Fruit fly (Drosophila melanogaster) whole organism, embryonic: Measurements from ENCODE around the gene CG11368.

ENCODE experiments used
- CG12071 ChIP-seq: fragments of 200-800 bp; sonication (Bioruptor generic); optimal IDR thresholded peaks from 3 replicates; lab custom pipeline; 2018; ENCODE audit warnings: missing biosample characterization, mild to moderate bottlenecking, missing genetic modification characterization
- CG16779 ChIP-seq: fragments of 200-800 bp; sonication (Bioruptor generic); IDR thresholded peaks from 2 replicates; pipeline ENCODE4 v1.3.6; 2022; ENCODE audit warnings: missing biosample characterization, missing genetic modification characterization
- CG17612 ChIP-seq: fragments of 200-800 bp; sonication (Bioruptor generic); IDR thresholded peaks from 2 replicates; pipeline ENCODE4 v1.3.6; 2022; ENCODE audit warnings: missing biosample characterization, missing genetic modification characterization
- CG3847 ChIP-seq: fragments of 200-800 bp; sonication (Bioruptor generic); IDR thresholded peaks from 2 replicates; pipeline ENCODE4 v1.3.6; 2022; ENCODE audit warnings: missing biosample characterization, missing genetic modification characterization
- Dip3 ChIP-seq: fragments of 200-800 bp; sonication (Bioruptor generic); optimal IDR thresholded peaks from 3 replicates; lab custom pipeline; 2016; ENCODE audit warnings: missing biosample characterization, missing genetic modification characterization
- H2.0 ChIP-seq: fragments of 200-800 bp; sonication (Bioruptor generic); IDR thresholded peaks from 2 replicates; pipeline ENCODE4 v1.3.6; 2022; ENCODE audit warnings: missing biosample characterization, missing genetic modification characterization
- Mad ChIP-seq: fragments of 200-800 bp; sonication (Bioruptor generic); optimal IDR thresholded peaks from 2 replicates; lab custom pipeline; 2016; ENCODE audit warnings: missing biosample characterization, missing genetic modification characterization
- Sox102F ChIP-seq: fragments of 200-800 bp; sonication (Bioruptor generic); optimal IDR thresholded peaks from 2 replicates; lab custom pipeline; 2018; ENCODE audit warnings: missing biosample characterization, mild to moderate bottlenecking, missing genetic modification characterization, moderate library complexity
- hkb ChIP-seq, 2 experiments: fragments of 200-800 bp in 1 of 2; fragments of >200 bp in 1 of 2; sonication (Bioruptor generic) in 1 of 2; IDR thresholded peaks in 1 of 2; optimal IDR thresholded peaks in 1 of 2; 2 replicates each; pipeline versions ENCODE4 v1.3.6 to Lab custom; 2017 to 2022; ENCODE audit warnings: missing biosample characterization in 1 of 2, missing genetic modification characterization in 1 of 2
- pzg ChIP-seq: fragments of 200-800 bp; sonication (Bioruptor generic); optimal IDR thresholded peaks from 3 replicates; lab custom pipeline; 2018; ENCODE audit warnings: missing biosample characterization, mild to moderate bottlenecking, missing genetic modification characterization, moderate library complexity
- schlank ChIP-seq: fragments of 200-800 bp; sonication (Bioruptor generic); optimal IDR thresholded peaks from 2 replicates; lab custom pipeline; 2018; ENCODE audit warnings: missing biosample characterization, mild to moderate bottlenecking, missing genetic modification characterization
- vvl ChIP-seq: fragments of 200-800 bp; sonication (Bioruptor generic); IDR thresholded peaks from 2 replicates; pipeline ENCODE4 v1.3.6; 2022; ENCODE audit warnings: missing biosample characterization, missing genetic modification characterization

DNA sequence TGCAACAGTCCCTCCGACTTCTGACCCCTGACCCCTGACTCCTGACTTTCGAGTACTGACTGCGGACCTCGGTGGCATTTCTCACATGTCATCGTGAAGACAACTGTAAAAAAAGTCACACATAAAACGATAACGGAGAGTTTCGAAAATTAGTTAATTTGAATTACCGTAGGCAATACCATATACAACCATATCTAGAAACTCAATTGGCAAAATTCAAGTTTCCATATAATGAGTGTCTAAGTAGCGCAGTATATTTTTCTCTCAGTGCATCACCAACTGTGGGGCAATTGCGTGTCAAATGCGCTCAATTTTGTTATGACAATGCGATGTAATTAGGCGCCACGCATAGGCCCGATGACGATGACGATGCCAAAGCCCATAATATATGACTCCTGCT is 37.0 kb upstream of the CG11368 start:
- TF ChIP-seq CG16779 (GFP tag; lab: Robert Waterston, UW) = no peak
- no peak for TF ChIP-seq pzg (GFP tag; lab: Kevin White, UChicago)
- peak; percentile 12 for TF ChIP-seq Sox102F (GFP tag; lab: Kevin White, UChicago)
- no peak for TF ChIP-seq schlank (tag; lab: Kevin White, UChicago)
- no peak for TF ChIP-seq Dip3
- TF ChIP-seq hkb (optimal IDR thresholded peaks at IDR 0.05; lab: Kevin White, UChicago) = no peak
- no peak for TF ChIP-seq hkb (GFP tag; IDR thresholded peaks at IDR 0.05; lab: Robert Waterston, UW)
- no peak for TF ChIP-seq H2.0 (GFP tag; lab: Robert Waterston, UW)
- no peak for TF ChIP-seq CG17612 (GFP tag; lab: Robert Waterston, UW)
- TF ChIP-seq CG3847 = no peak
- no peak for TF ChIP-seq vvl
- no peak for TF ChIP-seq Mad (GFP tag; lab: Kevin White, UChicago)
- no peak for TF ChIP-seq CG12071 (GFP tag; lab: Kevin White, UChicago)
